Worm (Caenorhabditis elegans) whole organism, L4 larva: ENCODE results near the gene obr-1.

ENCODE experiments used
- D1046.2 ChIP-seq: fragments of 200-800 bp; sonication (Bioruptor generic); IDR thresholded peaks from 2 replicates; pipeline ENCODE4 v1.3.6; 2022; ENCODE audit warnings: missing genetic modification characterization, missing compliant biosample characterization
- R02D3.7 ChIP-seq: fragments of 150-350 bp; sonication (generic microtip); optimal IDR thresholded peaks from 3 replicates; lab custom pipeline; 2014; ENCODE audit warnings: missing biosample characterization, missing genetic modification characterization
- Y48G9A.11 ChIP-seq: fragments of 200-800 bp; sonication (Bioruptor generic); IDR thresholded peaks from 2 replicates; pipeline ENCODE4 v1.3.6; 2022; ENCODE audit warnings: missing genetic modification reagents, missing genetic modification characterization, missing compliant biosample characterization
- Y5F2A.4 ChIP-seq: fragments of 200-800 bp; sonication (Bioruptor generic); optimal IDR thresholded peaks from 2 replicates; lab custom pipeline; 2018; ENCODE audit warnings: mild to moderate bottlenecking, missing genetic modification characterization, missing compliant biosample characterization
- Y75B8A.6 ChIP-seq: fragments of 200-800 bp; sonication (Bioruptor generic); IDR thresholded peaks from 2 replicates; pipeline ENCODE4 v1.3.6; 2022; ENCODE audit warnings: missing genetic modification reagents, missing genetic modification characterization, missing compliant biosample characterization
- ZK337.2 ChIP-seq: fragments of 200-800 bp; sonication (Bioruptor generic); IDR thresholded peaks from 2 replicates; pipeline ENCODE4 v1.3.6; 2022; ENCODE audit warnings: missing genetic modification reagents, missing genetic modification characterization, missing compliant biosample characterization
- aha-1 ChIP-seq: fragments of 150-350 bp; peaks from one replicate; lab custom pipeline; 2014; ENCODE audit warnings: missing biosample characterization, missing genetic modification characterization
- ama-1 ChIP-seq: fragments of 150-350 bp; optimal IDR thresholded peaks from 2 replicates; lab custom pipeline; 2014; ENCODE audit warnings: inconsistent platforms, mixed read lengths
- arid-1 ChIP-seq: fragments of 200-800 bp; sonication (Bioruptor generic); conservative IDR thresholded peaks from 2 replicates; pipeline ENCODE4 v1.3.6; 2022; ENCODE audit warnings: missing genetic modification reagents, missing genetic modification characterization, missing compliant biosample characterization
- attf-4 ChIP-seq: sonication (generic microtip); optimal IDR thresholded peaks from 3 replicates; lab custom pipeline; 2017; ENCODE audit warnings: missing biosample characterization, missing genetic modification characterization
- ceh-20 ChIP-seq: fragments of 200-800 bp; sonication (Bioruptor generic); IDR thresholded peaks from 2 replicates; pipeline ENCODE4 v1.3.6; 2022; ENCODE audit warnings: missing genetic modification reagents, missing genetic modification characterization, missing compliant biosample characterization
- ceh-32 ChIP-seq: sonication (generic microtip); optimal IDR thresholded peaks from 2 replicates; lab custom pipeline; 2016; ENCODE audit warnings: mild to moderate bottlenecking, missing genetic modification characterization, missing compliant biosample characterization; ENCODE audit not compliant: poor library complexity
- ceh-44 ChIP-seq: fragments of 200-800 bp; sonication (Bioruptor generic); IDR thresholded peaks from 2 replicates; pipeline ENCODE4 v1.3.6; 2022; ENCODE audit warnings: missing genetic modification reagents, missing genetic modification characterization, missing compliant biosample characterization
- ces-1 ChIP-seq: fragments of 150-350 bp; sonication (generic microtip); optimal IDR thresholded peaks from 4 replicates; lab custom pipeline; 2014; ENCODE audit warnings: missing biosample characterization, missing genetic modification reagents, missing genetic modification characterization
- cey-2 ChIP-seq: sonication (generic microtip); optimal IDR thresholded peaks from 3 replicates; lab custom pipeline; 2017; ENCODE audit warnings: missing genetic modification characterization, mild to moderate bottlenecking, missing compliant biosample characterization, antibody characterized with exemption, borderline replicate concordance; ENCODE audit not compliant: insufficient read depth
- ctbp-1 ChIP-seq: fragments of 200-800 bp; sonication (Bioruptor generic); IDR thresholded peaks from 2 replicates; pipeline ENCODE4 v1.3.6; 2022; ENCODE audit warnings: missing genetic modification reagents, missing genetic modification characterization, missing compliant biosample characterization
- daf-16 ChIP-seq, 3 experiments: sonication (generic microtip); optimal IDR thresholded peaks; 2 replicates each; lab custom pipeline; 2016 to 2017; ENCODE audit warnings: missing genetic modification characterization in 3 of 3, missing genetic modification reagents in 3 of 3, mild to moderate bottlenecking in 2 of 3, missing compliant biosample characterization in 2 of 3, missing biosample characterization in 1 of 3, moderate library complexity in 1 of 3
- dmd-6 ChIP-seq: fragments of 200-800 bp; sonication (Bioruptor generic); IDR thresholded peaks from 2 replicates; pipeline ENCODE4 v1.3.6; 2022; ENCODE audit warnings: missing genetic modification reagents, missing genetic modification characterization, missing compliant biosample characterization
- dmd-8 ChIP-seq: fragments of 200-800 bp; sonication (Bioruptor generic); IDR thresholded peaks from 2 replicates; pipeline ENCODE4 v1.3.6; 2022; ENCODE audit warnings: missing genetic modification characterization, missing compliant biosample characterization
- dve-1 ChIP-seq: sonication (generic microtip); optimal IDR thresholded peaks from 2 replicates; lab custom pipeline; 2017; ENCODE audit warnings: antibody characterized with exemption, mild to moderate bottlenecking, missing genetic modification characterization, missing compliant biosample characterization; ENCODE audit not compliant: insufficient read depth
- egl-27 ChIP-seq: sonication (generic microtip); optimal IDR thresholded peaks from 3 replicates; lab custom pipeline; 2017; ENCODE audit warnings: missing biosample characterization, missing genetic modification reagents, missing genetic modification characterization
- egl-43 ChIP-seq: fragments of 200-800 bp; sonication (Bioruptor generic); IDR thresholded peaks from 2 replicates; pipeline ENCODE4 v1.3.6; 2022; ENCODE audit warnings: missing genetic modification reagents, missing genetic modification characterization, missing compliant biosample characterization
- fkh-10 ChIP-seq: fragments of 150-350 bp; optimal IDR thresholded peaks from 2 replicates; lab custom pipeline; 2014; ENCODE audit warnings: missing biosample characterization, missing genetic modification reagents, missing genetic modification characterization
- gei-8 ChIP-seq: fragments of 200-800 bp; sonication (Bioruptor generic); optimal IDR thresholded peaks from 2 replicates; lab custom pipeline; 2018; ENCODE audit warnings: mild to moderate bottlenecking, missing genetic modification characterization, missing compliant biosample characterization
- hlh-11 ChIP-seq: fragments of 200-800 bp; sonication (Bioruptor generic); optimal IDR thresholded peaks from 2 replicates; lab custom pipeline; 2018; ENCODE audit warnings: mild to moderate bottlenecking, missing genetic modification characterization, missing compliant biosample characterization
- hlh-30 ChIP-seq: sonication (generic microtip); optimal IDR thresholded peaks from 2 replicates; lab custom pipeline; 2017; ENCODE audit warnings: antibody characterized with exemption, mild to moderate bottlenecking, missing genetic modification characterization, missing compliant biosample characterization; ENCODE audit not compliant: insufficient read depth
- jun-1 ChIP-seq: fragments of 150-350 bp; optimal IDR thresholded peaks from 2 replicates; lab custom pipeline; 2014; ENCODE audit warnings: missing biosample characterization, missing genetic modification reagents, missing genetic modification characterization
- lin-29 ChIP-seq: fragments of 200-800 bp; sonication (Bioruptor generic); IDR thresholded peaks from 2 replicates; pipeline ENCODE4 v1.3.6; 2022; ENCODE audit warnings: missing genetic modification reagents, missing genetic modification characterization, missing compliant biosample characterization
- lin-39 ChIP-seq: fragments of 150-350 bp; optimal IDR thresholded peaks from 2 replicates; lab custom pipeline; 2014; ENCODE audit warnings: missing biosample characterization, missing genetic modification reagents, missing genetic modification characterization
- lsy-2 ChIP-seq, 2 experiments: fragments of 150-350 bp in 1 of 2; sonication (generic microtip) in 1 of 2; optimal IDR thresholded peaks; 2 replicates each; lab custom pipeline; 2014 to 2017; ENCODE audit warnings: missing biosample characterization in 2 of 2, missing genetic modification characterization in 2 of 2
- madf-9 ChIP-seq: fragments of 200-800 bp; sonication (Bioruptor generic); conservative IDR thresholded peaks from 2 replicates; pipeline ENCODE4 v1.3.6; 2022; ENCODE audit warnings: missing genetic modification reagents, missing genetic modification characterization, missing compliant biosample characterization
- mdl-1 ChIP-seq, 2 experiments: fragments of 150-350 bp in 1 of 2; sonication (generic microtip) in 1 of 2; optimal IDR thresholded peaks; 2 replicates each; lab custom pipeline; 2014 to 2017; ENCODE audit warnings: missing biosample characterization in 2 of 2, missing genetic modification characterization in 2 of 2
- mep-1 ChIP-seq: fragments of 150-350 bp; sonication (generic microtip); optimal IDR thresholded peaks from 3 replicates; lab custom pipeline; 2014; ENCODE audit warnings: missing biosample characterization, missing genetic modification characterization
- mes-2 ChIP-seq: sonication (generic microtip); optimal IDR thresholded peaks from 2 replicates; lab custom pipeline; 2016; ENCODE audit warnings: missing genotype, mild to moderate bottlenecking, missing genetic modification characterization, missing compliant biosample characterization; ENCODE audit not compliant: poor library complexity, severe bottlenecking
- nhr-102 ChIP-seq: sonication (generic microtip); optimal IDR thresholded peaks from 2 replicates; lab custom pipeline; 2016; ENCODE audit warnings: mild to moderate bottlenecking, missing genetic modification characterization, moderate library complexity, missing compliant biosample characterization
- nhr-237 ChIP-seq: sonication (generic microtip); optimal IDR thresholded peaks from 2 replicates; lab custom pipeline; 2017; ENCODE audit warnings: missing biosample characterization, missing genetic modification characterization
- nhr-42 ChIP-seq: fragments of 200-800 bp; sonication (Bioruptor generic); IDR thresholded peaks from 2 replicates; pipeline ENCODE4 v1.3.6; 2022; ENCODE audit warnings: missing genetic modification characterization, missing compliant biosample characterization
- php-3 ChIP-seq: fragments of 200-800 bp; sonication (Bioruptor generic); IDR thresholded peaks from 2 replicates; pipeline ENCODE4 v1.3.6; 2022; ENCODE audit warnings: missing genetic modification reagents, missing genetic modification characterization, missing compliant biosample characterization
- rbr-2 ChIP-seq: sonication (generic microtip); optimal IDR thresholded peaks from 2 replicates; lab custom pipeline; 2016; ENCODE audit warnings: missing genotype, missing genetic modification characterization, missing compliant biosample characterization
- sdz-12 ChIP-seq: fragments of 200-800 bp; sonication (Bioruptor generic); optimal IDR thresholded peaks from 2 replicates; lab custom pipeline; 2018; ENCODE audit warnings: mild to moderate bottlenecking, missing genetic modification characterization, missing compliant biosample characterization
- skn-1 ChIP-seq: fragments of 150-350 bp; optimal IDR thresholded peaks from 2 replicates; lab custom pipeline; 2014; ENCODE audit warnings: missing biosample characterization, missing genetic modification characterization
- snpc-4 ChIP-seq: fragments of 150-350 bp; optimal IDR thresholded peaks from 2 replicates; lab custom pipeline; 2014; ENCODE audit warnings: missing biosample characterization, missing genetic modification characterization
- tag-97 ChIP-seq: fragments of 200-800 bp; sonication (Bioruptor generic); IDR thresholded peaks from 2 replicates; pipeline ENCODE4 v1.3.6; 2022; ENCODE audit warnings: missing genetic modification characterization, missing compliant biosample characterization
- unc-130 ChIP-seq: sonication (generic microtip); optimal IDR thresholded peaks from 2 replicates; lab custom pipeline; 2016; ENCODE audit warnings: missing genetic modification reagents, missing genetic modification characterization, missing compliant biosample characterization
- vab-7 ChIP-seq: fragments of 200-800 bp; sonication (Bioruptor generic); IDR thresholded peaks from 2 replicates; pipeline ENCODE4 v1.3.6; 2022; ENCODE audit warnings: missing genetic modification reagents, missing genetic modification characterization, missing compliant biosample characterization
- zag-1 ChIP-seq: fragments of 150-350 bp; optimal IDR thresholded peaks from 2 replicates; lab custom pipeline; 2014; ENCODE audit warnings: missing biosample characterization, missing genetic modification characterization
- zfp-2 ChIP-seq: sonication (generic microtip); optimal IDR thresholded peaks from 2 replicates; lab custom pipeline; 2016; ENCODE audit warnings: mild to moderate bottlenecking, missing genetic modification characterization, missing compliant biosample characterization
- zfp-3 ChIP-seq: fragments of 200-800 bp; sonication (Bioruptor generic); conservative IDR thresholded peaks from 2 replicates; pipeline ENCODE4 v1.3.6; 2022; ENCODE audit warnings: missing genetic modification reagents, missing genetic modification characterization, missing compliant biosample characterization

Gene obr-1

DNA sequence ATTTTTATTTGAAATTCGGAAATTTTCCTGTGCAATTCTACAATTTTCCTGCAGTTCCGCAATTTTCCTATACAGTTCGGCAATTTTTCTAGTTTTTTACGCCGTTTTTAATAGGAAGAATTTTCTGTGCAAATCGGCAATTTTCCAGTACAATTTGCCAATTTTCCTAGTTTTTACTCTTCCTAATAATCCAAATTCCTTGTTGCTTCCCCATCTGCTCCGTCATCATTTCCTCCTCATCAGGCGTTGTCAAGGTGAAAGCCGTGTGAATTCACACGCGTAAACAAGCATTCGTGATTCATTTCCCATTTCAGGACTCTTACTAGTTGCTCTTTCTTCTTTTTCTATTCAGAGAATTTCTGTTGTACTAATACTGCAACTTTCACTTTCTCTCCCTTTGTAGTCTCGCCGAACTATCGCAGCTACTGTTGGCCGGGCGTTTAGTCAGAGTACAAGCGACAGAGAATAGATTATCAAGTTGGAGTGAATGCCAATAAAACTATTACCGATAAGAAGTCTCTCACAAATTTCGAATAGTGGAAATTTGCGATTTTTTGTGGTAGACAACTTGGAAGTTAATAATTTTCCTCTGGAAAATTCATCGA lies 29.0 kb downstream of the obr-1 start (continued):
- no peak for TF ChIP-seq fkh-10 (GFP tag; lab: Kevin White, UChicago)

ce11 chrIII:11240776-11241175 lies 29.9 kb downstream of the obr-1 start:
- no peak for TF ChIP-seq D1046.2 (GFP tag; lab: Robert Waterston, UW)
- TF ChIP-seq ceh-32: no peak
- TF ChIP-seq sdz-12 (GFP tag; lab: Kevin White, UChicago): no peak
- TF ChIP-seq ceh-20: no peak
- TF ChIP-seq mes-2: no peak
- peak; percentile 34; the same call in 1 of the 2 replicates for TF ChIP-seq dmd-6 (GFP tag; lab: Robert Waterston, UW)
- no peak for TF ChIP-seq zag-1
- TF ChIP-seq ceh-44 (GFP tag; lab: Robert Waterston, UW): no peak
- no peak for TF ChIP-seq gei-8 (GFP tag; lab: Kevin White, UChicago)
- TF ChIP-seq zfp-3: no peak
- TF ChIP-seq zfp-2 (tag; lab: Kevin White, UChicago): no peak
- TF ChIP-seq ama-1 (lab: Kevin White, UChicago): no peak
- no peak for TF ChIP-seq lin-29 (GFP tag; lab: Robert Waterston, UW)
- TF ChIP-seq lsy-2 (tag; optimal IDR thresholded peaks at IDR 0.05; lab: Kevin White, UChicago): no peak
- TF ChIP-seq jun-1 (tag; lab: Kevin White, UChicago): no peak
- peak; percentile 26 for TF ChIP-seq hlh-30 (tag; lab: Kevin White, UChicago)
- no peak for TF ChIP-seq madf-9 (GFP tag; lab: Robert Waterston, UW)
- no peak for TF ChIP-seq Y75B8A.6 (GFP tag; lab: Robert Waterston, UW)
- TF ChIP-seq hlh-11 (tag; lab: Kevin White, UChicago): peak; percentile 16
- TF ChIP-seq aha-1 (tag; lab: Kevin White, UChicago): peak; percentile 9
- TF ChIP-seq ctbp-1 (GFP tag; lab: Robert Waterston, UW): no peak
- no peak for TF ChIP-seq nhr-42
- no peak for TF ChIP-seq dmd-8
- no peak for TF ChIP-seq snpc-4
- no peak for TF ChIP-seq Y5F2A.4 (GFP tag; lab: Kevin White, UChicago)
- TF ChIP-seq unc-130 (GFP tag; lab: Kevin White, UChicago): no peak
- TF ChIP-seq vab-7 (GFP tag; lab: Robert Waterston, UW): no peak
- no peak for TF ChIP-seq Y48G9A.11 (GFP tag; lab: Robert Waterston, UW)
- no peak for TF ChIP-seq nhr-237
- TF ChIP-seq egl-43 (GFP tag; lab: Robert Waterston, UW): no peak
- peak; percentile 11 for TF ChIP-seq mep-1 (tag; lab: Kevin White, UChicago)
- TF ChIP-seq ces-1 (GFP tag; lab: Kevin White, UChicago): no peak
- no peak for TF ChIP-seq cey-2 (tag; lab: Kevin White, UChicago)
- no peak for TF ChIP-seq mdl-1 (tag; optimal IDR thresholded peaks at IDR 0.05; lab: Kevin White, UChicago)
- no peak for TF ChIP-seq nhr-102 (tag; lab: Kevin White, UChicago)
- no peak for TF ChIP-seq R02D3.7 (tag; lab: Kevin White, UChicago)
- no peak for TF ChIP-seq lin-39
- no peak for TF ChIP-seq rbr-2
- TF ChIP-seq daf-16 (GFP tag; optimal IDR thresholded peaks at IDR 0.05; lab: Kevin White, UChicago): no peak
- peak; percentile 40 for TF ChIP-seq daf-16 (tag; optimal IDR thresholded peaks at IDR 0.05; lab: Kevin White, UChicago)
- TF ChIP-seq tag-97: no peak
- TF ChIP-seq attf-4 (tag; lab: Kevin White, UChicago): no peak
- TF ChIP-seq ZK337.2 (GFP tag; lab: Robert Waterston, UW): no peak
- peak; percentile 35 for TF ChIP-seq dve-1 (tag; lab: Kevin White, UChicago)
- TF ChIP-seq php-3 (GFP tag; lab: Robert Waterston, UW): no peak
- TF ChIP-seq arid-1 (GFP tag; lab: Robert Waterston, UW): no peak
- TF ChIP-seq egl-27 (tag; lab: Kevin White, UChicago): no peak
- no peak for TF ChIP-seq skn-1
